Fruit fly (Drosophila melanogaster) whole organism, prepupa: ENCODE data around the gene CG1738.

Experiments
- CG31627 ChIP-seq: fragments of 200-800 bp; sonication (Bioruptor generic); optimal IDR thresholded peaks from 3 replicates; lab custom pipeline; 2016; ENCODE audit warnings: missing biosample characterization, missing genetic modification characterization
- CG6276 ChIP-seq: fragments of 200-800 bp; sonication (Bioruptor generic); optimal IDR thresholded peaks from 2 replicates; lab custom pipeline; 2017; ENCODE audit warnings: missing biosample characterization, mild to moderate bottlenecking, missing genetic modification characterization
- CG6792 ChIP-seq: fragments of 200-800 bp; sonication (Bioruptor generic); optimal IDR thresholded peaks from 3 replicates; lab custom pipeline; 2016; ENCODE audit warnings: missing biosample characterization, missing genetic modification characterization
- CG8119 ChIP-seq: fragments of 200-800 bp; sonication (Bioruptor generic); IDR thresholded peaks from 3 replicates; pipeline ENCODE4 v1.3.6; 2022; ENCODE audit warnings: missing biosample characterization, missing genetic modification characterization
- CG8319 ChIP-seq: fragments of 200-800 bp; sonication (Bioruptor generic); optimal IDR thresholded peaks from 3 replicates; lab custom pipeline; 2016; ENCODE audit warnings: missing biosample characterization, missing genetic modification characterization
- Ets21C ChIP-seq: fragments of 200-800 bp; sonication (Bioruptor generic); optimal IDR thresholded peaks from 3 replicates; lab custom pipeline; 2016; ENCODE audit warnings: missing biosample characterization, missing genetic modification characterization
- OdsH ChIP-seq: fragments of 200-800 bp; sonication (Bioruptor generic); optimal IDR thresholded peaks from 3 replicates; lab custom pipeline; 2016; ENCODE audit warnings: missing biosample characterization, missing genetic modification characterization
- Sox102F ChIP-seq: fragments of 200-800 bp; sonication (Bioruptor generic); optimal IDR thresholded peaks from 2 replicates; lab custom pipeline; 2016; ENCODE audit warnings: missing biosample characterization, mild to moderate bottlenecking, missing genetic modification characterization
- dac ChIP-seq: fragments of 200-800 bp; sonication (Bioruptor generic); optimal IDR thresholded peaks from 2 replicates; lab custom pipeline; 2017; ENCODE audit warnings: missing biosample characterization, mild to moderate bottlenecking, missing genetic modification characterization
- esn ChIP-seq: fragments of 200-800 bp; sonication (Bioruptor generic); optimal IDR thresholded peaks from 2 replicates; lab custom pipeline; 2016; ENCODE audit warnings: missing biosample characterization, mild to moderate bottlenecking, missing genetic modification characterization, moderate library complexity
- net ChIP-seq: fragments of 200-800 bp; sonication (Bioruptor generic); optimal IDR thresholded peaks from 3 replicates; lab custom pipeline; 2016; ENCODE audit warnings: missing biosample characterization, missing genetic modification characterization
- salr ChIP-seq, 2 experiments: fragments of 200-800 bp; sonication (Bioruptor generic); optimal IDR thresholded peaks; 3 replicates each; lab custom pipeline; 2016 to 2018; ENCODE audit warnings: missing biosample characterization in 2 of 2, missing genetic modification characterization in 2 of 2, mild to moderate bottlenecking in 1 of 2

dm6 chrX:11359081-11359481 is 10.2 kb downstream of the CG1738 start, which contains the start of gene Pa1:
- no peak for TF ChIP-seq Ets21C (GFP tag; lab: Kevin White, UChicago)
- no peak for TF ChIP-seq CG8119 (GFP tag; lab: Robert Waterston, UW)
- TF ChIP-seq Sox102F (GFP tag; lab: Kevin White, UChicago) = no peak
- peak; percentile 7 for TF ChIP-seq esn (GFP tag; lab: Kevin White, UChicago)
- TF ChIP-seq dac (GFP tag; lab: Kevin White, UChicago) = no peak
- no peak for TF ChIP-seq CG6276 (GFP tag; lab: Kevin White, UChicago)
- no peak for TF ChIP-seq CG31627 (GFP tag; lab: Kevin White, UChicago)
- TF ChIP-seq CG8319 = no peak
- TF ChIP-seq salr (GFP tag; optimal IDR thresholded peaks at IDR 0.05; lab: Kevin White, UChicago) = no peak
- TF ChIP-seq CG6792 = no peak
- TF ChIP-seq net (GFP tag; lab: Kevin White, UChicago) = no peak
- TF ChIP-seq OdsH (GFP tag; lab: Kevin White, UChicago) = no peak
